Worm (Caenorhabditis elegans) whole organism, early embryonic: ENCODE data around the gene nhr-68.

Experiments
- F13C5.2 ChIP-seq: sonication (generic microtip); optimal IDR thresholded peaks from 2 replicates; lab custom pipeline; 2017; ENCODE audit warnings: mild to moderate bottlenecking, missing genetic modification characterization, inconsistent platforms, missing compliant biosample characterization
- ama-1 ChIP-seq: fragments of 150-350 bp; optimal IDR thresholded peaks from 2 replicates; lab custom pipeline; 2014
- ceh-13 ChIP-seq: fragments of 200-800 bp; sonication (Bioruptor generic); optimal IDR thresholded peaks from 2 replicates; lab custom pipeline; 2018; ENCODE audit warnings: mild to moderate bottlenecking, missing genetic modification characterization, missing compliant biosample characterization
- ceh-36 ChIP-seq: sonication (generic microtip); optimal IDR thresholded peaks from 2 replicates; lab custom pipeline; 2016; ENCODE audit warnings: missing genetic modification characterization, inconsistent platforms, missing compliant biosample characterization
- ets-7 ChIP-seq: sonication (generic microtip); optimal IDR thresholded peaks from 2 replicates; lab custom pipeline; 2016; ENCODE audit warnings: missing genotype, missing genetic modification characterization, missing compliant biosample characterization
- flt-1 ChIP-seq: fragments of 200-800 bp; sonication (Bioruptor generic); IDR thresholded peaks from 2 replicates; pipeline ENCODE4 v1.3.6; 2022; ENCODE audit warnings: missing genetic modification characterization, missing compliant biosample characterization
- hmg-4 ChIP-seq: fragments of 200-800 bp; sonication (Bioruptor generic); optimal IDR thresholded peaks from 2 replicates; lab custom pipeline; 2018; ENCODE audit warnings: mild to moderate bottlenecking, missing genetic modification characterization, missing compliant biosample characterization
- hnd-1 ChIP-seq: sonication (generic microtip); optimal IDR thresholded peaks from 2 replicates; lab custom pipeline; 2016; ENCODE audit warnings: missing genetic modification characterization, missing compliant biosample characterization
- pes-1 ChIP-seq: fragments of 200-800 bp; sonication (Bioruptor generic); IDR thresholded peaks from 2 replicates; pipeline ENCODE4 v1.3.6; 2022; ENCODE audit warnings: missing genetic modification reagents, missing genetic modification characterization, missing compliant biosample characterization
- tbx-11 ChIP-seq: fragments of 200-800 bp; sonication (Bioruptor generic); IDR thresholded peaks from 2 replicates; pipeline ENCODE4 v1.3.6; 2022; ENCODE audit warnings: missing genetic modification characterization, missing compliant biosample characterization
- tbx-37 ChIP-seq: fragments of 200-800 bp; sonication (Bioruptor generic); conservative IDR thresholded peaks from 2 replicates; pipeline ENCODE4 v1.3.6; 2022; ENCODE audit warnings: missing genetic modification reagents, missing genetic modification characterization, missing compliant biosample characterization

DNA sequence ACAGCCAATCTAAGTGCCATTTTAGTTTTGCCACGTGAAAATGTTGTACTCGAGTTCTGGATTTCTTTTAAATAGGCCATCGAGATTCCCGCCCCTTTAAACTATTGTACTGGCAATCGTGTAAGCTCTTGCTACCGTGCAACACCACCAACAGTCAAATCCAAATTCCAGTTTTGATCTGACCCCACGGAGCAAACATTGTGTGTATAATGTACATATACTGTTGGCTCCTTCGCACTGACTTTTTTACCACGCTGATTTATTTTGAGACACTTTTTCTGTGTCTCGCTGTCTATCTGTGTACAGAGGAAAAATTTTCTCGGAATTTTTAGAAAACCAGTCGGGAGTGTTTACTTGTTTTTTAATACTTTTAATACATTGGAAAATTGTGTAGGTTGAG is 36.8 kb downstream of the nhr-68 start, which contains the start of gene piit-1:
- TF ChIP-seq hnd-1 (no peak), ama-1 (lab: Kevin White, UChicago) (no peak), pes-1 (GFP tag; lab: Robert Waterston, UW) (no peak), ceh-13 (GFP tag; lab: Kevin White, UChicago) (no peak), flt-1 (GFP tag; lab: Robert Waterston, UW) (no peak), ceh-36 (tag; lab: Kevin White, UChicago) (no peak), hmg-4 (GFP tag; lab: Kevin White, UChicago) (no peak), ets-7 (tag; lab: Kevin White, UChicago) (no peak), F13C5.2 (tag; lab: Kevin White, UChicago) (no peak), tbx-11 (GFP tag; lab: Robert Waterston, UW) (no peak), tbx-37 (GFP tag; lab: Robert Waterston, UW) (no peak)
